Worm (Caenorhabditis elegans) whole organism, L4/young adult: ENCODE data around the gene puf-11.

Source experiments
- W03F9.2 ChIP-seq: fragments of 150-350 bp; optimal IDR thresholded peaks from 2 replicates; lab custom pipeline; 2014; ENCODE audit warnings: missing biosample characterization, missing genetic modification characterization
- dao-5 ChIP-seq: sonication (generic microtip); optimal IDR thresholded peaks from 2 replicates; lab custom pipeline; 2016; ENCODE audit warnings: missing genotype, missing genetic modification characterization, moderate library complexity, missing compliant biosample characterization

- TF ChIP-seq W03F9.2 (tag; lab: Kevin White, UChicago) (no peak), dao-5 (tag; lab: Kevin White, UChicago) (no peak)
These were observed 16.5 kb upstream of the puf-11 start, which contains the start of gene srv-13 for ce11 chrIV:6404871-6405270.
